Fruit fly (Drosophila melanogaster): ENCODE data around the gene CG43376.

CG43376 gene

dm6 chr2L:13813604-13814178 lies 39.9 kb downstream of the CG43376 start, which contains the start of gene Sos (continued):
- TF ChIP-seq CG14710 (tag; optimal IDR thresholded peaks at IDR 0.05) (peak; percentile 60), CG16863 (GFP tag; optimal IDR thresholded peaks at IDR 0.05) (no peak), Rfx (GFP tag; IDR thresholded peaks at IDR 0.05) (no peak), Sry-δ (GFP tag; optimal IDR thresholded peaks at IDR 0.05) (peak; percentile 32), Abd-B (GFP tag; optimal IDR thresholded peaks at IDR 0.05) (peak; percentile 10), CG12155 (GFP tag; optimal IDR thresholded peaks at IDR 0.05) (peak; percentile 37), CG12236 (GFP tag; optimal IDR thresholded peaks at IDR 0.05) (no peak), CG2116 (GFP tag; optimal IDR thresholded peaks at IDR 0.05) (peak; percentile 38), emc (GFP tag; optimal IDR thresholded peaks at IDR 0.05) (no peak), jing (GFP tag; optimal IDR thresholded peaks at IDR 0.05) (no peak), Dll (GFP tag; IDR thresholded peaks at IDR 0.05; ENCODE audit: partially characterized antibody) (0 out of 4 replicates have a peak, but pooled peaks have one; percentile 12), CG13287 (GFP tag; IDR thresholded peaks at IDR 0.05; ENCODE audit: partially characterized antibody) (peak; percentile 53), Spps (tag; optimal IDR thresholded peaks at IDR 0.05) (no peak), oc (tag; optimal IDR thresholded peaks at IDR 0.05) (no peak), E2f2 (GFP tag; IDR thresholded peaks at IDR 0.05) (peak; percentile 92), Ada2b (GFP tag; IDR thresholded peaks at IDR 0.05) (no peak)

dm6 chr2L:13820176-13820575 lies 46.4 kb downstream of the CG43376 start:
- 0 out of 2 replicates have a peak, but pooled peaks have one; percentile 20 for TF ChIP-seq crol (GFP tag; IDR thresholded peaks at IDR 0.05)
- TF ChIP-seq Vsx1 (GFP tag; optimal IDR thresholded peaks at IDR 0.05): no peak
- TF ChIP-seq CG6175 (GFP tag; IDR thresholded peaks at IDR 0.05): no peak
- no peak for TF ChIP-seq phol (tag; optimal IDR thresholded peaks at IDR 0.05)

dm6 chr2L:13820948-13821347 lies 47.2 kb downstream of the CG43376 start, which contains the start of gene b:
Gene b (plus strand): TSS chr2L:13821248.
- TF ChIP-seq CG32772 (GFP tag; IDR thresholded peaks at IDR 0.05) (no peak), CG12155 (GFP tag; optimal IDR thresholded peaks at IDR 0.05) (no peak), CG32767 (GFP tag; IDR thresholded peaks at IDR 0.05) (no peak), ro (GFP tag; IDR thresholded peaks at IDR 0.05) (no peak), Dref (GFP tag; IDR thresholded peaks at IDR 0.05) (no peak), CG7786 (GFP tag; optimal IDR thresholded peaks at IDR 0.05) (no peak), Scr (GFP tag; IDR thresholded peaks at IDR 0.05; ENCODE audit: partially characterized antibody) (no peak), Bteb2 (GFP tag; optimal IDR thresholded peaks at IDR 0.05) (no peak), Spps (tag; optimal IDR thresholded peaks at IDR 0.05) (no peak), CG2116 (GFP tag; optimal IDR thresholded peaks at IDR 0.05) (no peak), Deaf1 (tag; optimal IDR thresholded peaks at IDR 0.05) (no peak), gcm2 (GFP tag; optimal IDR thresholded peaks at IDR 0.05) (no peak), Camta (GFP tag; optimal IDR thresholded peaks at IDR 0.05) (no peak), Max (GFP tag; optimal IDR thresholded peaks at IDR 0.05) (no peak), gsb-n (tag; optimal IDR thresholded peaks at IDR 0.05) (no peak), Gug (GFP tag; IDR thresholded peaks at IDR 0.05) (no peak), Dbx (GFP tag; IDR thresholded peaks at IDR 0.05) (no peak)

Measured in whole organism, embryonic.